Worm (Caenorhabditis elegans) whole organism, midembryonic: Measurements from ENCODE around the gene B0334.10.

ENCODE experiments used
- T22C8.4 ChIP-seq: fragments of 200-800 bp; sonication (Bioruptor generic); IDR thresholded peaks from 2 replicates; pipeline ENCODE4 v1.3.6; 2022; ENCODE audit warnings: missing genetic modification characterization, missing compliant biosample characterization
- cog-1 ChIP-seq: sonication (generic microtip); optimal IDR thresholded peaks from 2 replicates; lab custom pipeline; 2016; ENCODE audit warnings: missing genetic modification characterization, missing compliant biosample characterization
- flt-1 ChIP-seq: fragments of 200-800 bp; sonication (Bioruptor generic); IDR thresholded peaks from 2 replicates; pipeline ENCODE4 v1.3.6; 2022; ENCODE audit warnings: missing genetic modification characterization, missing compliant biosample characterization
- klf-2 ChIP-seq: fragments of 200-800 bp; sonication (Bioruptor generic); conservative IDR thresholded peaks from 2 replicates; pipeline ENCODE4 v1.3.6; 2022; ENCODE audit warnings: missing genetic modification reagents, missing genetic modification characterization, missing compliant biosample characterization
- med-1 ChIP-seq: sonication (generic microtip); optimal IDR thresholded peaks from 2 replicates; lab custom pipeline; 2017; ENCODE audit warnings: missing genetic modification characterization, mild to moderate bottlenecking, missing compliant biosample characterization, antibody characterized with exemption, missing genetic modification reagents; ENCODE audit not compliant: insufficient read depth
- ref-1 ChIP-seq: fragments of 200-800 bp; sonication (Bioruptor generic); conservative IDR thresholded peaks from 2 replicates; pipeline ENCODE4 v1.3.6; 2022; ENCODE audit warnings: missing genetic modification reagents, missing genetic modification characterization, missing compliant biosample characterization
- tab-1 ChIP-seq: fragments of 200-800 bp; sonication (Bioruptor generic); IDR thresholded peaks from 2 replicates; pipeline ENCODE4 v1.3.6; 2022; ENCODE audit warnings: missing genetic modification characterization, missing compliant biosample characterization
- ztf-23 ChIP-seq: fragments of 200-800 bp; sonication (Bioruptor generic); IDR thresholded peaks from 2 replicates; pipeline ENCODE4 v1.3.6; 2022; ENCODE audit warnings: missing genetic modification reagents, missing genetic modification characterization, missing compliant biosample characterization
- ztf-29 ChIP-seq: fragments of 200-800 bp; sonication (Bioruptor generic); IDR thresholded peaks from 2 replicates; pipeline ENCODE4 v1.3.6; 2022; ENCODE audit warnings: missing genetic modification reagents, missing genetic modification characterization, missing compliant biosample characterization

B0334.10 gene

ce11 chrII:11486698-11487234 is 31.5 kb upstream of the B0334.10 start, which contains the start of gene ttr-18:
ttr-18 (minus strand) TSS chrII:11486748.
- TF ChIP-seq T22C8.4 (GFP tag; lab: Robert Waterston, UW) (no peak), cog-1 (no peak), klf-2 (no peak), flt-1 (GFP tag; lab: Robert Waterston, UW) (no peak), med-1 (no peak), ref-1 (GFP tag; lab: Robert Waterston, UW) (no peak), ztf-29 (no peak), ztf-23 (GFP tag; lab: Robert Waterston, UW) (no peak), tab-1 (GFP tag; lab: Robert Waterston, UW) (no peak)

- no peak for TF ChIP-seq ztf-29
- TF ChIP-seq klf-2: no peak
- no peak for TF ChIP-seq ztf-23 (GFP tag; lab: Robert Waterston, UW)
- TF ChIP-seq med-1: no peak
- TF ChIP-seq ref-1 (GFP tag; lab: Robert Waterston, UW): no peak
- no peak for TF ChIP-seq flt-1 (GFP tag; lab: Robert Waterston, UW)
- TF ChIP-seq tab-1 (GFP tag; lab: Robert Waterston, UW): no peak
- TF ChIP-seq T22C8.4 (GFP tag; lab: Robert Waterston, UW): no peak
- no peak for TF ChIP-seq cog-1
These were observed 30.3 kb upstream of the B0334.10 start, which contains the start of gene B0334.13 for ce11 chrII:11487999-11488398. B0334.13 (plus strand) TSS chrII:11488299.

ce11 chrII:11492843-11493242 is 25.4 kb upstream of the B0334.10 start, which contains the start of gene hacl-1:
hacl-1 (minus strand) TSS chrII:11492963.
- TF ChIP-seq ztf-29 (no peak), ref-1 (GFP tag; lab: Robert Waterston, UW) (no peak), flt-1 (GFP tag; lab: Robert Waterston, UW) (no peak), tab-1 (GFP tag; lab: Robert Waterston, UW) (no peak), ztf-23 (GFP tag; lab: Robert Waterston, UW) (no peak), med-1 (no peak), T22C8.4 (GFP tag; lab: Robert Waterston, UW) (no peak), cog-1 (no peak), klf-2 (no peak)

- TF ChIP-seq flt-1 (GFP tag; lab: Robert Waterston, UW): no peak
- TF ChIP-seq tab-1 (GFP tag; lab: Robert Waterston, UW): no peak
- TF ChIP-seq med-1: no peak
- TF ChIP-seq T22C8.4 (GFP tag; lab: Robert Waterston, UW): no peak
- no peak for TF ChIP-seq ztf-23 (GFP tag; lab: Robert Waterston, UW)
- no peak for TF ChIP-seq klf-2
- TF ChIP-seq cog-1: no peak
These were observed 23.0 kb upstream of the B0334.10 start, which contains the start of the genes ooc-3 and B0334.4 for ce11 chrII:11495307-11495706. ooc-3 (minus strand) TSS chrII:11495321. B0334.4 (plus strand) TSS chrII:11495692.

- TF ChIP-seq T22C8.4 (GFP tag; lab: Robert Waterston, UW) (no peak), flt-1 (GFP tag; lab: Robert Waterston, UW) (no peak), klf-2 (no peak), cog-1 (no peak), tab-1 (GFP tag; lab: Robert Waterston, UW) (no peak), ref-1 (GFP tag; lab: Robert Waterston, UW) (no peak), ztf-29 (no peak), ztf-23 (GFP tag; lab: Robert Waterston, UW) (no peak), med-1 (no peak)
These were observed 22.5 kb upstream of the B0334.10 start for ce11 chrII:11495806-11496205.

ce11 chrII:11496767-11497166 is 21.5 kb upstream of the B0334.10 start, which contains the start of gene emc-5:
emc-5 (plus strand) TSS chrII:11496780.
- TF ChIP-seq ztf-23 (GFP tag; lab: Robert Waterston, UW): no peak
- no peak for TF ChIP-seq med-1

- TF ChIP-seq klf-2 (no peak), ztf-23 (GFP tag; lab: Robert Waterston, UW) (0 out of 2 replicates have a peak, but pooled peaks have one; percentile 31), med-1 (no peak), ztf-29 (no peak), T22C8.4 (GFP tag; lab: Robert Waterston, UW) (no peak), flt-1 (GFP tag; lab: Robert Waterston, UW) (no peak), cog-1 (no peak)
These were observed 20.9 kb upstream of the B0334.10 start, which contains the start of gene B0334.5 for ce11 chrII:11497365-11497764. B0334.5 (plus strand) TSS chrII:11497665.

- no peak for TF ChIP-seq med-1
These were observed 18.1 kb upstream of the B0334.10 start, which contains the start of gene B0334.20 for ce11 chrII:11500198-11500597. B0334.20 (minus strand) TSS chrII:11500459.

ce11 chrII:11501956-11502355 is 16.3 kb upstream of the B0334.10 start:
- TF ChIP-seq ztf-23 (GFP tag; lab: Robert Waterston, UW) (no peak), ref-1 (GFP tag; lab: Robert Waterston, UW) (no peak), klf-2 (no peak), ztf-29 (no peak), med-1 (no peak), tab-1 (GFP tag; lab: Robert Waterston, UW) (no peak), T22C8.4 (GFP tag; lab: Robert Waterston, UW) (no peak), flt-1 (GFP tag; lab: Robert Waterston, UW) (no peak), cog-1 (no peak)

- no peak for TF ChIP-seq flt-1 (GFP tag; lab: Robert Waterston, UW)
- TF ChIP-seq ztf-29: peak; percentile 67; the same call in 1 of the 2 replicates
These were observed 14.5 kb upstream of the B0334.10 start for ce11 chrII:11503761-11504160.

ce11 chrII:11510373-11510772 is 7.9 kb upstream of the B0334.10 start, which contains the start of gene npr-41:
npr-41 (plus strand) TSS chrII:11510673.
- TF ChIP-seq ref-1 (GFP tag; lab: Robert Waterston, UW) (no peak), flt-1 (GFP tag; lab: Robert Waterston, UW) (no peak), T22C8.4 (GFP tag; lab: Robert Waterston, UW) (no peak), med-1 (no peak), cog-1 (no peak), ztf-23 (GFP tag; lab: Robert Waterston, UW) (no peak), ztf-29 (no peak), klf-2 (no peak), tab-1 (GFP tag; lab: Robert Waterston, UW) (no peak)
